Worm (Caenorhabditis elegans): ENCODE measurements around the gene lido-17.

ce11 chrII:9433609-9434008 is 41.0 kb upstream of the lido-17 start, which contains the start of gene kin-15:
- TF ChIP-seq ama-1 (optimal IDR thresholded peaks at IDR 0.05) = no peak
- no peak for TF ChIP-seq flt-1 (GFP tag; IDR thresholded peaks at IDR 0.05)
